Fruit fly (Drosophila melanogaster): ENCODE measurements around the gene wac.
A peak's percentile ranks its signal among the peaks of the same experiment; 100 is the strongest.

wac gene

dm6 chr3L:267618-268017 lies 9.6 kb downstream of the wac start:
- TF ChIP-seq Ada2b (GFP tag; IDR thresholded peaks at IDR 0.05) (no peak), nmo (GFP tag; optimal IDR thresholded peaks at IDR 0.05) (no peak), chm (GFP tag; IDR thresholded peaks at IDR 0.05) (no peak), chinmo (GFP tag; IDR thresholded peaks at IDR 0.05; ENCODE audit: partially characterized antibody) (no peak), CG12071 (GFP tag; optimal IDR thresholded peaks at IDR 0.05) (no peak), ewg (GFP tag; optimal IDR thresholded peaks at IDR 0.05) (peak; percentile 37), tx (GFP tag; optimal IDR thresholded peaks at IDR 0.05) (no peak), CG3065 (GFP tag; optimal IDR thresholded peaks at IDR 0.05) (no peak), z (GFP tag; IDR thresholded peaks at IDR 0.05) (peak; percentile 65; the same call in 1 of the 3 replicates), HmgD (GFP tag; optimal IDR thresholded peaks at IDR 0.05) (no peak), CG6654 (GFP tag; optimal IDR thresholded peaks at IDR 0.05) (no peak), Trl (optimal IDR thresholded peaks at IDR 0.05) (peak in 1 of 2 experiments; percentile 44), Trl (GFP tag; optimal IDR thresholded peaks at IDR 0.05) (no peak), CG4404 (GFP tag; IDR thresholded peaks at IDR 0.05) (no peak), CG12299 (tag; optimal IDR thresholded peaks at IDR 0.05) (no peak), caup (GFP tag; optimal IDR thresholded peaks at IDR 0.05; ENCODE audit: severe bottlenecking) (no peak), eyg (GFP tag; optimal IDR thresholded peaks at IDR 0.05) (no peak), nerfin-1 (tag; optimal IDR thresholded peaks at IDR 0.05) (peak; percentile 7), CG2199 (GFP tag; IDR thresholded peaks at IDR 0.05) (0 out of 3 replicates have a peak, but pooled peaks have one; percentile 26), CG7928 (GFP tag; optimal IDR thresholded peaks at IDR 0.05) (no peak), Stat92E (GFP tag; optimal IDR thresholded peaks at IDR 0.05) (no peak)

- TF ChIP-seq z (GFP tag; IDR thresholded peaks at IDR 0.05) (peak; percentile 98), Spps (tag; optimal IDR thresholded peaks at IDR 0.05) (peak; percentile 6), CG11696 (GFP tag; IDR thresholded peaks at IDR 0.05) (no peak), CG8765 (GFP tag; IDR thresholded peaks at IDR 0.05) (no peak), chn (GFP tag; optimal IDR thresholded peaks at IDR 0.05) (no peak), ind (GFP tag; optimal IDR thresholded peaks at IDR 0.05) (peak; percentile 23), lilli (GFP tag; optimal IDR thresholded peaks at IDR 0.05) (peak; percentile 53), mld (GFP tag; IDR thresholded peaks at IDR 0.05; ENCODE audit: partially characterized antibody) (no peak), CrebB (tag; optimal IDR thresholded peaks at IDR 0.05) (peak; percentile 60), CG32532 (GFP tag; IDR thresholded peaks at IDR 0.05) (no peak), schlank (tag; optimal IDR thresholded peaks at IDR 0.05) (no peak), sima (GFP tag; optimal IDR thresholded peaks at IDR 0.05) (no peak), CG15696 (tag; optimal IDR thresholded peaks at IDR 0.05) (peak; percentile 65), fd96Cb (tag; optimal IDR thresholded peaks at IDR 0.05) (peak; percentile 20), CG10462 (GFP tag; optimal IDR thresholded peaks at IDR 0.05) (no peak), psq (GFP tag; optimal IDR thresholded peaks at IDR 0.05) (peak; percentile 15), disco-r (GFP tag; optimal IDR thresholded peaks at IDR 0.05) (peak; percentile 40), Fer1 (GFP tag; optimal IDR thresholded peaks at IDR 0.05) (peak; percentile 56), H2.0 (GFP tag; IDR thresholded peaks at IDR 0.05) (no peak), CG11398 (GFP tag; optimal IDR thresholded peaks at IDR 0.05) (peak; percentile 71), CG2875 (GFP tag; optimal IDR thresholded peaks at IDR 0.05) (peak; percentile 53), CG8388 (GFP tag; optimal IDR thresholded peaks at IDR 0.05) (peak; percentile 32), CG2120 (GFP tag; optimal IDR thresholded peaks at IDR 0.05) (peak; percentile 60), sim (GFP tag; IDR thresholded peaks at IDR 0.05) (no peak), Awh (GFP tag; IDR thresholded peaks at IDR 0.05) (0 out of 2 replicates have a peak, but pooled peaks have one; percentile 31), MESR4 (GFP tag; optimal IDR thresholded peaks at IDR 0.05) (peak; percentile 12), cad (GFP tag; optimal IDR thresholded peaks at IDR 0.05) (no peak), CG10565 (GFP tag; optimal IDR thresholded peaks at IDR 0.05) (no peak), ERR (GFP tag; optimal IDR thresholded peaks at IDR 0.05) (peak; percentile 21), seq (GFP tag; IDR thresholded peaks at IDR 0.05) (no peak)
Measured at dm6 chr3L:270760-271500, 13.0 kb downstream of the wac start, which contains the start of gene miple2. TSS of gene miple2 (plus strand) at chr3L:271200.

Measured in whole organism, embryonic.